Worm (Caenorhabditis elegans) whole organism, L3 larva: Measurements from ENCODE around the gene C27D8.2.
"Not testable (repeated sequence)": the region's sequence is repeated elsewhere in the genome, so short reads cannot be mapped to it uniquely, and the experiment has no call there.

Experiments
- aly-2 ChIP-seq: fragments of 150-350 bp; optimal IDR thresholded peaks from 2 replicates; lab custom pipeline; 2014; ENCODE audit warnings: missing biosample characterization, missing genetic modification characterization
- ama-1 ChIP-seq: fragments of 150-350 bp; optimal IDR thresholded peaks from 2 replicates; lab custom pipeline; 2018
- egl-27 ChIP-seq: sonication (generic microtip); optimal IDR thresholded peaks from 4 replicates; lab custom pipeline; 2017; ENCODE audit warnings: missing biosample characterization, missing genetic modification reagents, missing genetic modification characterization
- fos-1 ChIP-seq: fragments of 150-350 bp; optimal IDR thresholded peaks from 2 replicates; lab custom pipeline; 2014; ENCODE audit warnings: missing biosample characterization, missing genetic modification characterization
- lin-15B ChIP-seq: fragments of 150-350 bp; optimal IDR thresholded peaks from 2 replicates; lab custom pipeline; 2014; ENCODE audit warnings: missing biosample characterization, missing genetic modification characterization
- lsy-12 ChIP-seq: sonication (generic microtip); optimal IDR thresholded peaks from 2 replicates; lab custom pipeline; 2016; ENCODE audit warnings: mild to moderate bottlenecking, missing genetic modification characterization, missing compliant biosample characterization
- mdl-1 ChIP-seq: fragments of 150-350 bp; optimal IDR thresholded peaks from 2 replicates; lab custom pipeline; 2014; ENCODE audit warnings: missing biosample characterization, missing genetic modification characterization
- nhr-12 ChIP-seq: fragments of 150-350 bp; optimal IDR thresholded peaks from 2 replicates; lab custom pipeline; 2014; ENCODE audit warnings: missing biosample characterization, missing genetic modification characterization
- nhr-237 ChIP-seq: fragments of 150-350 bp; optimal IDR thresholded peaks from 2 replicates; lab custom pipeline; 2014; ENCODE audit warnings: missing biosample characterization, missing genetic modification characterization
- pqm-1 ChIP-seq: fragments of 150-350 bp; optimal IDR thresholded peaks from 2 replicates; lab custom pipeline; 2017; ENCODE audit warnings: missing biosample characterization, missing genetic modification characterization, inconsistent platforms
- unc-39 ChIP-seq: sonication (generic microtip); optimal IDR thresholded peaks from 4 replicates; lab custom pipeline; 2017; ENCODE audit warnings: missing biosample characterization, missing genetic modification characterization

ce11 chrIV:12677137-12677536 lies 33.9 kb upstream of the C27D8.2 start, which contains the start of gene T23B5.6:
- not testable (repeated sequence) for TF ChIP-seq nhr-237; mdl-1 (tag; lab: Kevin White, UChicago); unc-39 (tag; lab: Kevin White, UChicago); lin-15B (tag; lab: Kevin White, UChicago); fos-1 (tag; lab: Kevin White, UChicago); pqm-1 (tag; lab: Kevin White, UChicago); ama-1 (lab: Kevin White, UChicago); nhr-12 (tag; lab: Kevin White, UChicago); lsy-12 (tag; lab: Kevin White, UChicago); egl-27 (tag; lab: Kevin White, UChicago); aly-2 (tag; lab: Kevin White, UChicago)
